Fruit fly (Drosophila melanogaster) whole organism, embryonic: Measurements from ENCODE around the gene CG5902.

ENCODE experiments used
- Antp ChIP-seq: fragments of 200-800 bp; sonication (Bioruptor generic); optimal IDR thresholded peaks from 3 replicates; lab custom pipeline; 2016; ENCODE audit warnings: missing biosample characterization, missing genetic modification characterization
- Asciz ChIP-seq: fragments of 200-800 bp; sonication (Bioruptor generic); optimal IDR thresholded peaks from 2 replicates; lab custom pipeline; 2017; ENCODE audit warnings: missing biosample characterization, mild to moderate bottlenecking, missing genetic modification characterization, missing genetic modification reagents
- CG10321 ChIP-seq: fragments of 200-800 bp; sonication (Bioruptor generic); IDR thresholded peaks from 2 replicates; pipeline ENCODE4 v1.3.6; 2022; ENCODE audit warnings: missing biosample characterization, missing genetic modification characterization
- CG11093 ChIP-seq: fragments of 200-800 bp; sonication (Bioruptor generic); IDR thresholded peaks from 3 replicates; pipeline ENCODE4 v1.3.6; 2022; ENCODE audit warnings: missing biosample characterization, missing genetic modification characterization
- CG13624 ChIP-seq: fragments of 200-800 bp; sonication (Bioruptor generic); optimal IDR thresholded peaks from 2 replicates; lab custom pipeline; 2016; ENCODE audit warnings: missing biosample characterization, missing genetic modification characterization
- CG14667 ChIP-seq: fragments of 200-800 bp; sonication (Bioruptor generic); IDR thresholded peaks from 2 replicates; pipeline ENCODE4 v1.3.6; 2022; ENCODE audit warnings: missing biosample characterization, missing genetic modification characterization
- CG15269 ChIP-seq: fragments of 200-800 bp; sonication (Bioruptor generic); optimal IDR thresholded peaks from 2 replicates; lab custom pipeline; 2018; ENCODE audit warnings: missing biosample characterization, mild to moderate bottlenecking, missing genetic modification characterization, moderate library complexity
- CG15479 ChIP-seq: fragments of 200-800 bp; sonication (Bioruptor generic); optimal IDR thresholded peaks from 3 replicates; lab custom pipeline; 2019; ENCODE audit warnings: missing biosample characterization, mild to moderate bottlenecking, missing genetic modification characterization, moderate library complexity
- CG1602 ChIP-seq: fragments of 200-800 bp; sonication (Bioruptor generic); optimal IDR thresholded peaks from 3 replicates; lab custom pipeline; 2016; ENCODE audit warnings: missing biosample characterization, missing genetic modification characterization
- CG1603 ChIP-seq: fragments of 200-800 bp; sonication (Bioruptor generic); optimal IDR thresholded peaks from 2 replicates; lab custom pipeline; 2019; ENCODE audit warnings: missing biosample characterization, mild to moderate bottlenecking, missing genetic modification characterization, moderate library complexity
- CG17612 ChIP-seq: fragments of 200-800 bp; sonication (Bioruptor generic); IDR thresholded peaks from 2 replicates; pipeline ENCODE4 v1.3.6; 2022; ENCODE audit warnings: missing biosample characterization, missing genetic modification characterization
- CG1792 ChIP-seq: fragments of 200-800 bp; sonication (Bioruptor generic); optimal IDR thresholded peaks from 2 replicates; lab custom pipeline; 2016; ENCODE audit warnings: missing biosample characterization, missing genetic modification characterization
- CG18599 ChIP-seq: fragments of 200-800 bp; sonication (Bioruptor generic); optimal IDR thresholded peaks from 3 replicates; lab custom pipeline; 2017; ENCODE audit warnings: missing biosample characterization, missing genetic modification characterization, mild to moderate bottlenecking, moderate library complexity, missing genetic modification reagents
- CG31441 ChIP-seq: fragments of 200-800 bp; sonication (Bioruptor generic); IDR thresholded peaks from 2 replicates; pipeline ENCODE4 v1.3.6; 2022; ENCODE audit warnings: missing biosample characterization, missing genetic modification characterization
- CG6683 ChIP-seq: fragments of 200-800 bp; sonication (Bioruptor generic); optimal IDR thresholded peaks from 2 replicates; lab custom pipeline; 2017; ENCODE audit warnings: missing biosample characterization, mild to moderate bottlenecking, missing genetic modification characterization, missing genetic modification reagents
- CG7839 ChIP-seq: fragments of 200-800 bp; sonication (Bioruptor generic); optimal IDR thresholded peaks from 3 replicates; lab custom pipeline; 2018; ENCODE audit warnings: missing biosample characterization, mild to moderate bottlenecking, missing genetic modification characterization, moderate library complexity
- CG7987 ChIP-seq: fragments of 200-800 bp; sonication (Bioruptor generic); optimal IDR thresholded peaks from 2 replicates; lab custom pipeline; 2018; ENCODE audit warnings: missing biosample characterization, mild to moderate bottlenecking, missing genetic modification characterization, moderate library complexity
- CG8478 ChIP-seq: fragments of >200 bp; optimal IDR thresholded peaks from 2 replicates; lab custom pipeline; 2018
- CG9932 ChIP-seq: fragments of 200-800 bp; sonication (Bioruptor generic); IDR thresholded peaks from 2 replicates; pipeline ENCODE4 v1.3.6; 2022; ENCODE audit warnings: missing biosample characterization, missing genetic modification characterization
- CHES-1-like ChIP-seq: fragments of 200-800 bp; sonication (Bioruptor generic); optimal IDR thresholded peaks from 2 replicates; lab custom pipeline; 2016; ENCODE audit warnings: missing biosample characterization, missing genetic modification characterization
- Camta ChIP-seq: fragments of 200-800 bp; sonication (Bioruptor generic); optimal IDR thresholded peaks from 2 replicates; lab custom pipeline; 2016; ENCODE audit warnings: missing biosample characterization, missing genetic modification characterization
- Dbx ChIP-seq: fragments of 200-800 bp; sonication (Bioruptor generic); IDR thresholded peaks from 3 replicates; pipeline ENCODE4 v1.3.6; 2022; ENCODE audit warnings: missing biosample characterization, missing genetic modification characterization
- Drgx ChIP-seq: fragments of 200-800 bp; sonication (Bioruptor generic); IDR thresholded peaks from 2 replicates; pipeline ENCODE4 v1.3.6; 2022; ENCODE audit warnings: missing biosample characterization, missing genetic modification characterization
- Hr39 ChIP-seq: fragments of >200 bp; optimal IDR thresholded peaks from 2 replicates; lab custom pipeline; 2017
- Lim3 ChIP-seq: fragments of 200-800 bp; sonication (Bioruptor generic); IDR thresholded peaks from 2 replicates; pipeline ENCODE4 v1.3.6; 2022; ENCODE audit warnings: missing biosample characterization, missing genetic modification characterization
- NC2α ChIP-seq: fragments of 200-800 bp; sonication (Bioruptor generic); optimal IDR thresholded peaks from 2 replicates; lab custom pipeline; 2016; ENCODE audit warnings: missing biosample characterization, missing genetic modification characterization
- Oaz ChIP-seq: fragments of 200-800 bp; sonication (Bioruptor generic); IDR thresholded peaks from 2 replicates; pipeline ENCODE4 v1.3.6; 2022; ENCODE audit warnings: missing biosample characterization, missing genetic modification characterization
- Spps ChIP-seq: fragments of 200-800 bp; sonication (Bioruptor generic); optimal IDR thresholded peaks from 2 replicates; lab custom pipeline; 2018; ENCODE audit warnings: missing biosample characterization, mild to moderate bottlenecking, missing genetic modification characterization
- Sry-β ChIP-seq: fragments of 200-800 bp; sonication (Bioruptor generic); optimal IDR thresholded peaks from 2 replicates; lab custom pipeline; 2018; ENCODE audit warnings: missing biosample characterization, mild to moderate bottlenecking, missing genetic modification characterization, moderate library complexity
- bab2 ChIP-seq: fragments of 200-800 bp; sonication (Bioruptor generic); optimal IDR thresholded peaks from 2 replicates; lab custom pipeline; 2016; ENCODE audit warnings: missing biosample characterization, missing genetic modification characterization
- bbx ChIP-seq: fragments of 200-800 bp; sonication (Bioruptor generic); IDR thresholded peaks from 2 replicates; pipeline ENCODE4 v1.3.6; 2022; ENCODE audit warnings: missing biosample characterization, missing genetic modification characterization; ENCODE audit not compliant: partially characterized antibody
- crol ChIP-seq: fragments of 200-800 bp; sonication (Bioruptor generic); IDR thresholded peaks from 2 replicates; pipeline ENCODE4 v1.3.6; 2022; ENCODE audit warnings: missing biosample characterization, missing genetic modification characterization
- disco-r ChIP-seq: fragments of 200-800 bp; sonication (Bioruptor generic); optimal IDR thresholded peaks from 2 replicates; lab custom pipeline; 2016; ENCODE audit warnings: missing biosample characterization, missing genetic modification characterization
- fd102C ChIP-seq: fragments of 200-800 bp; sonication (Bioruptor generic); optimal IDR thresholded peaks from 2 replicates; lab custom pipeline; 2018; ENCODE audit warnings: missing biosample characterization, mild to moderate bottlenecking, missing genetic modification characterization, moderate library complexity
- fd64A ChIP-seq: fragments of 200-800 bp; sonication (Bioruptor generic); optimal IDR thresholded peaks from 3 replicates; lab custom pipeline; 2018; ENCODE audit warnings: missing biosample characterization, mild to moderate bottlenecking, missing genetic modification characterization
- gem ChIP-seq: fragments of 200-800 bp; sonication (Bioruptor generic); optimal IDR thresholded peaks from 2 replicates; lab custom pipeline; 2019; ENCODE audit warnings: missing biosample characterization, mild to moderate bottlenecking, missing genetic modification characterization, moderate library complexity
- ken ChIP-seq: fragments of 200-800 bp; sonication (Bioruptor generic); IDR thresholded peaks from 3 replicates; pipeline ENCODE4 v1.3.6; 2022; ENCODE audit warnings: missing biosample characterization, missing genetic modification characterization
- lab ChIP-seq: fragments of 200-800 bp; sonication (Bioruptor generic); optimal IDR thresholded peaks from 3 replicates; lab custom pipeline; 2017; ENCODE audit warnings: missing biosample characterization, missing genetic modification characterization, mild to moderate bottlenecking, moderate library complexity, missing genetic modification reagents
- lbe ChIP-seq: fragments of 200-800 bp; sonication (Bioruptor generic); optimal IDR thresholded peaks from 2 replicates; lab custom pipeline; 2016; ENCODE audit warnings: missing biosample characterization, mild to moderate bottlenecking, missing genetic modification characterization
- mirr ChIP-seq: fragments of 200-800 bp; sonication (Bioruptor generic); optimal IDR thresholded peaks from 3 replicates; lab custom pipeline; 2018; ENCODE audit warnings: missing biosample characterization, mild to moderate bottlenecking, missing genetic modification characterization
- pb ChIP-seq: fragments of 200-800 bp; sonication (Bioruptor generic); optimal IDR thresholded peaks from 3 replicates; lab custom pipeline; 2016; ENCODE audit warnings: missing biosample characterization, missing genetic modification characterization
- pnt ChIP-seq: fragments of 200-800 bp; sonication (Bioruptor generic); optimal IDR thresholded peaks from 3 replicates; lab custom pipeline; 2016; ENCODE audit warnings: missing biosample characterization, missing genetic modification characterization
- prd ChIP-seq, 3 experiments: fragments of >200 bp in 2 of 3; fragments of 200-800 bp in 1 of 3; sonication (Bioruptor generic) in 1 of 3; optimal IDR thresholded peaks in 2 of 3; IDR thresholded peaks in 1 of 3; 2 replicates in 2 of 3; 3 replicates in 1 of 3; pipeline versions ENCODE4 v1.3.6 to Lab custom; 2017 to 2022; ENCODE audit warnings: missing biosample characterization in 1 of 3, missing genetic modification characterization in 1 of 3
- ro ChIP-seq: fragments of 200-800 bp; sonication (Bioruptor generic); IDR thresholded peaks from 2 replicates; pipeline ENCODE4 v1.3.6; 2022; ENCODE audit warnings: missing biosample characterization, missing genetic modification characterization
- row ChIP-seq: fragments of 200-800 bp; sonication (Bioruptor generic); IDR thresholded peaks from 3 replicates; pipeline ENCODE4 v1.3.6; 2022; ENCODE audit warnings: missing biosample characterization, missing genetic modification characterization
- sens ChIP-seq: fragments of 200-800 bp; sonication (Bioruptor generic); peaks from one replicate; lab custom pipeline; 2016; ENCODE audit warnings: missing biosample characterization, missing genetic modification characterization
- trh ChIP-seq: fragments of 200-800 bp; sonication (Bioruptor generic); optimal IDR thresholded peaks from 2 replicates; lab custom pipeline; 2016; ENCODE audit warnings: missing biosample characterization, missing genetic modification characterization
- twi ChIP-seq: fragments of 200-800 bp; optimal IDR thresholded peaks from 2 replicates; lab custom pipeline; 2019; ENCODE audit warnings: missing biosample characterization, mild to moderate bottlenecking, missing genetic modification characterization, moderate library complexity
- tx ChIP-seq: fragments of 200-800 bp; sonication (Bioruptor generic); optimal IDR thresholded peaks from 2 replicates; lab custom pipeline; 2016; ENCODE audit warnings: missing biosample characterization, missing genetic modification characterization
- wek ChIP-seq: fragments of 200-800 bp; sonication (Bioruptor generic); optimal IDR thresholded peaks from 3 replicates; lab custom pipeline; 2018; ENCODE audit warnings: missing biosample characterization, mild to moderate bottlenecking, missing genetic modification characterization, moderate library complexity

The CG5902 gene

DNA sequence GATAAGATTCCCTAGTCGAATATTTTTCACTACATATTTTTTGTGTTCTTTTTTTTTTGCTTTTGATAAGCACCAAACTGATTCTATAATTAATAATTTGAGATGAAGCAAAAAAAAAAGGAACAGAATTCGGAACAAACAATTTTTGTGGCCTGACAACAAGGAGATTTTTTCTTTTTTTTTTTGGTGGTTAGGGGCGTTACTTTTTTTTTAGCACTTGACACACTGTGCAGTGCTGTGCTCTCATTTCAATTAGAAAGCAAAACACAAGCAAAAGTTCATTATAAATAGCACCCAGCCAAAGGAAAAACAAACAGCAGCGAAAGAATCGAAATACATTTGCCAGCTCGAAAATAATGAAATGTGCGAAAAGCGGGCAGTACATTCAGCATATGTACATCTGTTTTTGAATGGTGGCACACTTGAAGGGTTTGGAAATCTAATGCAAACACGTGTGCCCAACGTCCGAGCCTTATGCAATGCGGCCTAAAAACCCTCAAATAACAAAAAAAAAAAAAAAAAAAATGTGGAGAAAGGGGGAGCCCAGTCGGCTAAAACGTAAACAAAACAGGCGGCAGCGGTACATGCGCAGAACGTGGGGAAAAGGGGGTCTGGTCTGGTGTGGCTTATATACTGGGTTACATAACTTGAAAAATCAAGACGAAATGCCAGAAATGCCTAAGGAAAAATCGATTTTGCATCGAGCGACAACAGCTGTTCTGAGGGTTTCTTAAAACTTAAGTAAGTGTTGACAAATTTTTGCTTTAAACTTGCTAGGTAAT lies 44.6 kb upstream of the CG5902 start (continued):
- no peak for TF ChIP-seq mirr

DNA sequence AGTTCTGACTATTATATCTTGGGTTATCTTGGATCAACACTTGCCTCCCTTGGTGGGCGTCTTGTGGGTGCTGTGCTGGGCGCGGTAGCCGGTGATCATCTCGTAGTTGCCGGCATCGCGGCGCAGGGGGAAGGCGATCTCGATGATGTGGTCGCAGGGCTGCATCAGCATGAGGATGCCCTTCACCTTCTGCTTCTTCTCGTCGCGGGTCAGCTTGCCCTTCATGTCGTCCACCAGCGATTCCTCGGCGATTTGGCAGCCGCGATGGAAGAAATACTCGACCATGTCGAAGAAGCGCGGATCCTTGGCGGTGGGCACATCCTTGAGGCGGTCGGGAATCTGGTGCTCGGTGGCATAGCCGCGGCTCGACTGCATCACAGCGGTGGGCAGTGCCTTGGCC lies 43.9 kb upstream of the CG5902 start:
- no peak for TF ChIP-seq CG14667
- TF ChIP-seq prd (optimal IDR thresholded peaks at IDR 0.05; lab: Kevin White, UChicago): no peak
- TF ChIP-seq prd (GFP tag; IDR thresholded peaks at IDR 0.05; lab: Robert Waterston, UW): 0 out of 3 replicates have a peak, but pooled peaks have one; percentile 13
- TF ChIP-seq sens (GFP tag; lab: Kevin White, UChicago): no peak
- no peak for TF ChIP-seq fd102C
- TF ChIP-seq CG1603 (tag; lab: Kevin White, UChicago): no peak
- no peak for TF ChIP-seq CG18599 (GFP tag; lab: Kevin White, UChicago)
- TF ChIP-seq CG7839 (tag; lab: Kevin White, UChicago): no peak
- TF ChIP-seq NC2α (GFP tag; lab: Kevin White, UChicago): no peak
- no peak for TF ChIP-seq fd64A (GFP tag; lab: Kevin White, UChicago)
- no peak for TF ChIP-seq ken (GFP tag; lab: Robert Waterston, UW)
- peak; percentile 26 for TF ChIP-seq Camta
- no peak for TF ChIP-seq CG6683 (GFP tag; lab: Kevin White, UChicago)
- peak; percentile 13 for TF ChIP-seq CG8478 (lab: Kevin White, UChicago)
- TF ChIP-seq ro (GFP tag; lab: Robert Waterston, UW): no peak
- TF ChIP-seq CG15479 (GFP tag; lab: Kevin White, UChicago): no peak
- TF ChIP-seq CG31441: no peak
- TF ChIP-seq CG10321 (GFP tag; lab: Robert Waterston, UW): no peak
- TF ChIP-seq CHES-1-like (GFP tag; lab: Kevin White, UChicago): peak; percentile 10
- peak; percentile 27 for TF ChIP-seq Antp (GFP tag; lab: Kevin White, UChicago)
- TF ChIP-seq CG15269 (tag; lab: Kevin White, UChicago): no peak
- no peak for TF ChIP-seq lbe (GFP tag; lab: Kevin White, UChicago)
- TF ChIP-seq Dbx (GFP tag; lab: Robert Waterston, UW): no peak
- no peak for TF ChIP-seq Hr39
- TF ChIP-seq row (GFP tag; lab: Robert Waterston, UW): no peak
- TF ChIP-seq CG11093 (GFP tag; lab: Robert Waterston, UW): 0 out of 3 replicates have a peak, but pooled peaks have one; percentile 23
- TF ChIP-seq pb (GFP tag; lab: Kevin White, UChicago): peak; percentile 61
- no peak for TF ChIP-seq wek
- TF ChIP-seq crol: no peak
- no peak for TF ChIP-seq CG1792 (GFP tag; lab: Kevin White, UChicago)
- TF ChIP-seq bbx (GFP tag; lab: Robert Waterston, UW): no peak
- TF ChIP-seq lab (GFP tag; lab: Kevin White, UChicago): no peak
- TF ChIP-seq CG13624 (GFP tag; lab: Kevin White, UChicago): no peak
- TF ChIP-seq trh (GFP tag; lab: Kevin White, UChicago): no peak
- no peak for TF ChIP-seq gem
- TF ChIP-seq, all 482 proteins: peak for 7

DNA sequence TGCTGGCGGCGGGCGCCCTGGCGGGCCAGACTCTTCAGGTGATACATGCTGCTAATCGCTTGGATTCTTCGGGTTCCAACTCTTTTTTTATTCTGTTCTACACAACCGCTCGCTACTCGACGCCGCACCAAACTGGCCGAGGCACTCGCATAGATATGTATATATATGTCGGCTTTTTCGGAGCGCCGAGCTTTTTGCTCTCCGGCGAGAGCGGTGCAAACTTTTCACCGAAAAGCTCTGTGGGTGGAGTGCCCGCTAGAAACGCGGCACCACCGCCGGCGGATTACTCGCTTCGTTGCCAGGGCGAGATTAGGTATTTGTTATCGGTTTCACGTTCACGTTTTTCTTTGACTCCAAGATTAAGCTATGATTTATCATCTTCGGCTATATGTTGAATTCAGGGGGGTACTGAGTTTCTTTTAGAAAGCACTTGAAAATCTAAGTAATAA lies 43.5 kb upstream of the CG5902 start, which contains the start of gene Gdh:
Gdh (minus strand) TSS at position 137 of the 449 bp plus-strand sequence.
- TF ChIP-seq Oaz (GFP tag; lab: Robert Waterston, UW) (no peak), Lim3 (GFP tag; lab: Robert Waterston, UW) (no peak), Drgx (GFP tag; lab: Robert Waterston, UW) (peak; percentile 51), Sry-β (no peak), CG7987 (peak; percentile 58), twi (tag; lab: Kevin White, UChicago) (no peak), CG9932 (GFP tag; lab: Robert Waterston, UW) (peak; percentile 45; the same call in 1 of the 2 replicates), disco-r (GFP tag; lab: Kevin White, UChicago) (no peak), pnt (no peak), Spps (tag; lab: Kevin White, UChicago) (no peak), bab2 (GFP tag; lab: Kevin White, UChicago) (no peak), tx (GFP tag; lab: Kevin White, UChicago) (no peak), CG1602 (GFP tag; lab: Kevin White, UChicago) (no peak), Asciz (GFP tag; lab: Kevin White, UChicago) (no peak), CG17612 (GFP tag; lab: Robert Waterston, UW) (no peak)
